Worm (Caenorhabditis elegans) whole organism, young adult: Measurements from ENCODE around the gene C49C3.7.

Experiments used
- Y95B8A.8 ChIP-seq: fragments of 200-800 bp; sonication (Bioruptor generic); IDR thresholded peaks from 2 replicates; pipeline ENCODE4 v1.3.6; 2022; ENCODE audit warnings: missing genetic modification reagents, missing genetic modification characterization, missing compliant biosample characterization
- nhr-120 ChIP-seq: fragments of 200-800 bp; sonication (Bioruptor generic); IDR thresholded peaks from 2 replicates; pipeline ENCODE4 v1.3.6; 2022; ENCODE audit warnings: missing genetic modification characterization, missing compliant biosample characterization

DNA sequence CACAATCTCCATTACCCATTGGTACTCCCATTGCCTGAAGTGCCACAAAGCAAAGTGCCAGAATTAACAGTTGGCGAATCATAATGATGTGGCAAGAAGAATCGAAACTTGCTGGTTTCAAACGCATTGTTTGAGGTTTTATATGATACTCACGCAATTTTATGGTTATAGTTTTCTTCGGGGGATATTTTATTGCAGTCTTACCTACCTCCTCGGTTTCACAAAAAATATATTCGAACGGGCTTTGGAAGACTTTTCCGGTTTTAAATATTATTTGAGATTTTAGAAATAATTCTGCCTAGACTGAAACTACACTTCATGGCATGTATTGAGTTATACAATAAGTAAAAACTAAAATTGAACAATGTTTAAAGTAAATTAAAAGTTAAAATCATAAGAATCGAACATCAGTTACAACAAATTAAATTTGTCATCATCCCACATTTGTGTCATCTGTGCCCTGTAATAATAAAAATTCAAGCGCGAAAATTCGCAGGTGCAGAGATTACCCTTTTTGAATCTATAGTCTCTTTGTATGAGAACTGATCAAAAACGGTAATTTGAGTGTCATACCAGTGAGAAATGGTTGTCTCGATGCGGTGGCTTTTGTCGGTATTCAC, 14.3 kb downstream of the C49C3.7 start, which contains the start of the genes clec-197 and clec-198:
- TF ChIP-seq nhr-120 (GFP tag; lab: Robert Waterston, UW) (no peak), Y95B8A.8 (GFP tag; lab: Robert Waterston, UW) (no peak)
